Worm (Caenorhabditis elegans): Measurements from ENCODE around the gene F52E10.4.

DNA sequence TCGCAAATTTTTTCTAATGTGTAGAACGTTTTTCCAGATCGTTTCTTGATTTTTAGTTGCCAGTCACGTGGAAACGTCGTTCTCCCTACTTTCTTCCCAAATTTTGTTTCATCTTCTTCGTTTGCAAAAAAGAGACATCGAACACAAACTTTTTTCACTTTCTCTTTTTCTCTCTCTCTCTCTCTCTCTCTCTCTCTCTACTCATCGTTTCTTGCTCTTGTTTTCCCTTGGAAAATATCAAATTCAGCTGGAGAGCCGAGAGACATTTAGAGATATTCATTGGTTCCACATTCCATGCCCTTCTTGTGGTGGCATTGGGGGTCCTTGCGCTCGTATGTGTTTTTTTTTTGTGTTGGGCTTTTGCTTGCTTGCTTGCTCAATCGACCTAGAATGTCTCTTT lies 46.4 kb upstream of the F52E10.4 start:
- TF ChIP-seq blmp-1 (tag; optimal IDR thresholded peaks at IDR 0.05) (no peak), sptf-1 (tag; optimal IDR thresholded peaks at IDR 0.05) (no peak), mls-2 (tag; optimal IDR thresholded peaks at IDR 0.05) (no peak), mab-5 (tag; optimal IDR thresholded peaks at IDR 0.05) (no peak), pha-4 (tag; optimal IDR thresholded peaks at IDR 0.05) (no peak), nhr-237 (tag; optimal IDR thresholded peaks at IDR 0.05) (no peak), nhr-12 (tag; optimal IDR thresholded peaks at IDR 0.05) (no peak), nhr-76 (tag; optimal IDR thresholded peaks at IDR 0.05) (no peak), snpc-4 (tag; optimal IDR thresholded peaks at IDR 0.05) (no peak), ham-2 (GFP tag; optimal IDR thresholded peaks at IDR 0.05) (no peak), zip-8 (tag; optimal IDR thresholded peaks at IDR 0.05) (no peak)
